Worm (Caenorhabditis elegans) whole organism, L4 larva: ENCODE results near the gene ceh-30.
A peak's percentile ranks its signal among the peaks of the same experiment; 100 is the strongest.

Experiments used
- D1046.2 ChIP-seq: fragments of 200-800 bp; sonication (Bioruptor generic); IDR thresholded peaks from 2 replicates; pipeline ENCODE4 v1.3.6; 2022; ENCODE audit warnings: missing genetic modification characterization, missing compliant biosample characterization
- F10B5.3 ChIP-seq: sonication (generic microtip); optimal IDR thresholded peaks from 2 replicates; lab custom pipeline; 2016; ENCODE audit warnings: mild to moderate bottlenecking, missing genetic modification characterization, missing compliant biosample characterization
- F26F4.8 ChIP-seq: fragments of 200-800 bp; sonication (Bioruptor generic); conservative IDR thresholded peaks from 2 replicates; pipeline ENCODE4 v1.3.6; 2022; ENCODE audit warnings: missing genetic modification characterization, missing compliant biosample characterization
- F37D6.2 ChIP-seq: sonication (generic microtip); optimal IDR thresholded peaks from 2 replicates; lab custom pipeline; 2016; ENCODE audit warnings: mild to moderate bottlenecking, missing genetic modification characterization, missing compliant biosample characterization
- F44E2.7 ChIP-seq: fragments of 200-800 bp; sonication (Bioruptor generic); IDR thresholded peaks from 2 replicates; pipeline ENCODE4 v2.1.2; 2022; ENCODE audit warnings: missing genetic modification characterization, missing compliant biosample characterization
- T20F7.1 ChIP-seq: fragments of 200-800 bp; sonication (Bioruptor generic); optimal IDR thresholded peaks from 2 replicates; lab custom pipeline; 2018; ENCODE audit warnings: mild to moderate bottlenecking, missing genetic modification characterization, missing compliant biosample characterization
- Y48G9A.11 ChIP-seq: fragments of 200-800 bp; sonication (Bioruptor generic); IDR thresholded peaks from 2 replicates; pipeline ENCODE4 v1.3.6; 2022; ENCODE audit warnings: missing genetic modification reagents, missing genetic modification characterization, missing compliant biosample characterization
- ZK337.2 ChIP-seq: fragments of 200-800 bp; sonication (Bioruptor generic); IDR thresholded peaks from 2 replicates; pipeline ENCODE4 v1.3.6; 2022; ENCODE audit warnings: missing genetic modification reagents, missing genetic modification characterization, missing compliant biosample characterization
- aly-2 ChIP-seq: sonication (generic microtip); optimal IDR thresholded peaks from 2 replicates; lab custom pipeline; 2018; ENCODE audit warnings: missing biosample characterization, missing genetic modification characterization
- ceh-20 ChIP-seq: fragments of 200-800 bp; sonication (Bioruptor generic); IDR thresholded peaks from 2 replicates; pipeline ENCODE4 v1.3.6; 2022; ENCODE audit warnings: missing genetic modification reagents, missing genetic modification characterization, missing compliant biosample characterization
- ceh-28 ChIP-seq: fragments of 150-350 bp; optimal IDR thresholded peaks from 2 replicates; lab custom pipeline; 2014; ENCODE audit warnings: missing biosample characterization, missing genetic modification reagents, missing genetic modification characterization
- cey-2 ChIP-seq: sonication (generic microtip); optimal IDR thresholded peaks from 3 replicates; lab custom pipeline; 2017; ENCODE audit warnings: missing genetic modification characterization, mild to moderate bottlenecking, missing compliant biosample characterization, antibody characterized with exemption, borderline replicate concordance; ENCODE audit not compliant: insufficient read depth
- daf-19 ChIP-seq: fragments of 200-800 bp; sonication (Bioruptor generic); conservative IDR thresholded peaks from 2 replicates; pipeline ENCODE4 v1.3.6; 2022; ENCODE audit warnings: missing genetic modification characterization, missing compliant biosample characterization
- dpl-1 ChIP-seq: fragments of 150-350 bp; optimal IDR thresholded peaks from 2 replicates; lab custom pipeline; 2014; ENCODE audit warnings: missing biosample characterization, missing genetic modification reagents, missing genetic modification characterization
- egl-43 ChIP-seq: fragments of 200-800 bp; sonication (Bioruptor generic); IDR thresholded peaks from 2 replicates; pipeline ENCODE4 v1.3.6; 2022; ENCODE audit warnings: missing genetic modification reagents, missing genetic modification characterization, missing compliant biosample characterization
- fos-1 ChIP-seq: fragments of 150-350 bp; optimal IDR thresholded peaks from 2 replicates; lab custom pipeline; 2014; ENCODE audit warnings: missing biosample characterization, missing genetic modification characterization
- hif-1 ChIP-seq, 2 experiments: sonication (generic microtip); optimal IDR thresholded peaks; 2 replicates each; lab custom pipeline; 2016 to 2017; ENCODE audit warnings: missing compliant biosample characterization in 2 of 2, missing genetic modification characterization in 2 of 2, missing genetic modification reagents in 2 of 2, missing genotype in 2 of 2, mild to moderate bottlenecking in 1 of 2
- hlh-30 ChIP-seq: sonication (generic microtip); optimal IDR thresholded peaks from 2 replicates; lab custom pipeline; 2017; ENCODE audit warnings: antibody characterized with exemption, mild to moderate bottlenecking, missing genetic modification characterization, missing compliant biosample characterization; ENCODE audit not compliant: insufficient read depth
- lim-7 ChIP-seq: fragments of 200-800 bp; sonication (Bioruptor generic); IDR thresholded peaks from 2 replicates; pipeline ENCODE4 v1.3.6; 2022; ENCODE audit warnings: missing genetic modification characterization, missing compliant biosample characterization
- lin-13 ChIP-seq: fragments of 150-350 bp; optimal IDR thresholded peaks from 2 replicates; lab custom pipeline; 2014; ENCODE audit warnings: missing biosample characterization, missing genetic modification reagents, missing genetic modification characterization
- lin-38 ChIP-seq: fragments of 200-800 bp; sonication (Bioruptor generic); IDR thresholded peaks from 2 replicates; pipeline ENCODE4 v1.3.6; 2022; ENCODE audit warnings: missing genetic modification reagents, missing genetic modification characterization, missing compliant biosample characterization
- lir-3 ChIP-seq: sonication (generic microtip); optimal IDR thresholded peaks from 2 replicates; lab custom pipeline; 2016; ENCODE audit warnings: mild to moderate bottlenecking, missing genetic modification characterization, missing compliant biosample characterization
- lsy-2 ChIP-seq, 2 experiments: fragments of 150-350 bp in 1 of 2; sonication (generic microtip) in 1 of 2; optimal IDR thresholded peaks; 2 replicates each; lab custom pipeline; 2014 to 2017; ENCODE audit warnings: missing biosample characterization in 2 of 2, missing genetic modification characterization in 2 of 2
- madf-5 ChIP-seq, 2 experiments: fragments of 200-800 bp; sonication (Bioruptor generic); IDR thresholded peaks; 2 replicates each; pipeline ENCODE4 v1.3.6; 2022; ENCODE audit warnings: missing compliant biosample characterization in 2 of 2, missing genetic modification characterization in 2 of 2
- mdt-29 ChIP-seq: fragments of 200-800 bp; sonication (Bioruptor generic); IDR thresholded peaks from 2 replicates; pipeline ENCODE4 v1.3.6; 2022; ENCODE audit warnings: missing genetic modification reagents, missing genetic modification characterization, missing compliant biosample characterization
- mxl-2 ChIP-seq: fragments of 200-800 bp; sonication (Bioruptor generic); conservative IDR thresholded peaks from 2 replicates; pipeline ENCODE4 v1.3.6; 2022; ENCODE audit warnings: missing genetic modification reagents, missing genetic modification characterization, missing compliant biosample characterization
- nhr-102 ChIP-seq: sonication (generic microtip); optimal IDR thresholded peaks from 2 replicates; lab custom pipeline; 2016; ENCODE audit warnings: mild to moderate bottlenecking, missing genetic modification characterization, moderate library complexity, missing compliant biosample characterization
- nhr-11 ChIP-seq: fragments of 150-350 bp; optimal IDR thresholded peaks from 2 replicates; lab custom pipeline; 2014; ENCODE audit warnings: missing biosample characterization, missing genetic modification characterization
- nhr-111 ChIP-seq: fragments of 200-800 bp; sonication (Bioruptor generic); optimal IDR thresholded peaks from 2 replicates; lab custom pipeline; 2018; ENCODE audit warnings: mild to moderate bottlenecking, missing genetic modification characterization, missing compliant biosample characterization
- nhr-237 ChIP-seq: sonication (generic microtip); optimal IDR thresholded peaks from 2 replicates; lab custom pipeline; 2017; ENCODE audit warnings: missing biosample characterization, missing genetic modification characterization
- nhr-41 ChIP-seq: fragments of 200-800 bp; sonication (Bioruptor generic); IDR thresholded peaks from 2 replicates; pipeline ENCODE4 v1.3.6; 2022; ENCODE audit warnings: missing genetic modification reagents, missing genetic modification characterization, missing compliant biosample characterization
- nhr-48 ChIP-seq: sonication (generic microtip); optimal IDR thresholded peaks from 2 replicates; lab custom pipeline; 2016; ENCODE audit warnings: mild to moderate bottlenecking, missing genetic modification characterization, missing compliant biosample characterization
- php-3 ChIP-seq: fragments of 200-800 bp; sonication (Bioruptor generic); IDR thresholded peaks from 2 replicates; pipeline ENCODE4 v1.3.6; 2022; ENCODE audit warnings: missing genetic modification reagents, missing genetic modification characterization, missing compliant biosample characterization
- pqm-1 ChIP-seq: sonication (generic microtip); optimal IDR thresholded peaks from 2 replicates; lab custom pipeline; 2017; ENCODE audit warnings: missing biosample characterization, missing genetic modification characterization
- rbr-2 ChIP-seq: sonication (generic microtip); optimal IDR thresholded peaks from 2 replicates; lab custom pipeline; 2016; ENCODE audit warnings: missing genotype, missing genetic modification characterization, missing compliant biosample characterization
- sdz-12 ChIP-seq: fragments of 200-800 bp; sonication (Bioruptor generic); optimal IDR thresholded peaks from 2 replicates; lab custom pipeline; 2018; ENCODE audit warnings: mild to moderate bottlenecking, missing genetic modification characterization, missing compliant biosample characterization
- set-16 ChIP-seq: fragments of 200-800 bp; sonication (Bioruptor generic); IDR thresholded peaks from 2 replicates; pipeline ENCODE4 v1.3.6; 2022; ENCODE audit warnings: missing genetic modification reagents, missing genetic modification characterization, missing compliant biosample characterization
- skn-1 ChIP-seq: fragments of 150-350 bp; optimal IDR thresholded peaks from 2 replicates; lab custom pipeline; 2014; ENCODE audit warnings: missing biosample characterization, missing genetic modification characterization
- snpc-4 ChIP-seq: fragments of 150-350 bp; optimal IDR thresholded peaks from 2 replicates; lab custom pipeline; 2014; ENCODE audit warnings: missing biosample characterization, missing genetic modification characterization
- spr-1 ChIP-seq: sonication (generic microtip); optimal IDR thresholded peaks from 2 replicates; lab custom pipeline; 2016; ENCODE audit warnings: mild to moderate bottlenecking, missing genetic modification characterization, missing compliant biosample characterization
- tag-97 ChIP-seq: fragments of 200-800 bp; sonication (Bioruptor generic); IDR thresholded peaks from 2 replicates; pipeline ENCODE4 v1.3.6; 2022; ENCODE audit warnings: missing genetic modification characterization, missing compliant biosample characterization
- unc-39 ChIP-seq: sonication (generic microtip); optimal IDR thresholded peaks from 2 replicates; lab custom pipeline; 2017; ENCODE audit warnings: missing biosample characterization, missing genetic modification characterization
- unc-62 ChIP-seq, 3 experiments: fragments of 150-350 bp in 1 of 3; sonication (generic microtip); optimal IDR thresholded peaks in 2 of 3; peaks in 1 of 3; 1 replicate in 1 of 3; 2 replicates in 2 of 3; lab custom pipeline; 2014 to 2017; ENCODE audit warnings: missing biosample characterization in 3 of 3, missing genetic modification characterization in 3 of 3, missing genetic modification reagents in 3 of 3, missing genotype in 1 of 3
- zag-1 ChIP-seq: fragments of 150-350 bp; optimal IDR thresholded peaks from 2 replicates; lab custom pipeline; 2014; ENCODE audit warnings: missing biosample characterization, missing genetic modification characterization
- zip-11 ChIP-seq: fragments of 200-800 bp; sonication (Bioruptor generic); IDR thresholded peaks from 2 replicates; pipeline ENCODE4 v1.3.6; 2022; ENCODE audit warnings: missing genetic modification characterization, missing compliant biosample characterization
- ztf-11 ChIP-seq: fragments of 150-350 bp; optimal IDR thresholded peaks from 2 replicates; lab custom pipeline; 2014; ENCODE audit warnings: missing biosample characterization, missing genetic modification characterization
- ztf-7 ChIP-seq: fragments of 150-350 bp; optimal IDR thresholded peaks from 2 replicates; lab custom pipeline; 2014; ENCODE audit warnings: missing biosample characterization, missing genetic modification characterization

ceh-30 gene

ce11 chrX:3033492-3033891 is 29.9 kb upstream of the ceh-30 start:
- TF ChIP-seq unc-62 (GFP tag; optimal IDR thresholded peaks at IDR 0.05 in 1 of 2; lab: Kevin White, UChicago) (peak in 1 of 2 experiments; percentile 7), unc-62 (tag; optimal IDR thresholded peaks at IDR 0.05; lab: Kevin White, UChicago) (no peak), ztf-11 (no peak), D1046.2 (GFP tag; lab: Robert Waterston, UW) (no peak), nhr-11 (no peak)

ce11 chrX:3034203-3034602 is 29.2 kb upstream of the ceh-30 start, which contains the start of gene M02F4.2:
Gene M02F4.2 (minus strand): TSS chrX:3034303.
- TF ChIP-seq F37D6.2 (tag; lab: Kevin White, UChicago) (no peak), nhr-237 (no peak), ZK337.2 (GFP tag; lab: Robert Waterston, UW) (no peak), set-16 (GFP tag; lab: Robert Waterston, UW) (no peak), mdt-29 (GFP tag; lab: Robert Waterston, UW) (no peak), nhr-111 (GFP tag; lab: Kevin White, UChicago) (no peak), Y48G9A.11 (GFP tag; lab: Robert Waterston, UW) (no peak)

- TF ChIP-seq hif-1 (tag; optimal IDR thresholded peaks at IDR 0.05; lab: Kevin White, UChicago) (peak; percentile 75 to 87), skn-1 (tag; lab: Kevin White, UChicago) (no peak), egl-43 (peak; percentile 99), rbr-2 (tag; lab: Kevin White, UChicago) (peak; percentile 95), dpl-1 (GFP tag; lab: Kevin White, UChicago) (peak; percentile 51), tag-97 (no peak), ztf-11 (no peak), mxl-2 (peak; percentile 90), snpc-4 (tag; lab: Kevin White, UChicago) (no peak), set-16 (GFP tag; lab: Robert Waterston, UW) (peak; percentile 32; the same call in 1 of the 2 replicates), fos-1 (no peak), lin-13 (GFP tag; lab: Kevin White, UChicago) (peak; percentile 83), T20F7.1 (peak; percentile 83), nhr-41 (peak; percentile 99), ztf-7 (peak; percentile 90), cey-2 (tag; lab: Kevin White, UChicago) (peak; percentile 3), lsy-2 (tag; optimal IDR thresholded peaks at IDR 0.05; lab: Kevin White, UChicago) (peak; percentile 67 to 88), lim-7 (GFP tag; lab: Robert Waterston, UW) (peak; percentile 99), sdz-12 (peak; percentile 99), aly-2 (tag; lab: Kevin White, UChicago) (no peak), zip-11 (GFP tag; lab: Robert Waterston, UW) (peak; percentile 91), F10B5.3 (peak; percentile 90), madf-5 (GFP tag; IDR thresholded peaks at IDR 0.05; lab: Robert Waterston, UW) (peak; percentile 96 to 98), pqm-1 (tag; lab: Kevin White, UChicago) (no peak), nhr-48 (peak; percentile 89), unc-39 (tag; lab: Kevin White, UChicago) (no peak), spr-1 (peak; percentile 94), nhr-102 (peak; percentile 95), zag-1 (peak; percentile 78), ceh-28 (tag; lab: Kevin White, UChicago) (no peak), nhr-237 (peak; percentile 1), nhr-11 (peak; percentile 89), daf-19 (peak; percentile 98), F44E2.7 (GFP tag; lab: Robert Waterston, UW) (peak; percentile 99), F26F4.8 (peak; percentile 97), lir-3 (tag; lab: Kevin White, UChicago) (peak; percentile 89), hlh-30 (tag; lab: Kevin White, UChicago) (peak; percentile 83), ceh-20 (GFP tag; lab: Robert Waterston, UW) (peak; percentile 96), php-3 (GFP tag; lab: Robert Waterston, UW) (peak; percentile 96), unc-62 (GFP tag; optimal IDR thresholded peaks at IDR 0.05 in 1 of 2; lab: Kevin White, UChicago) (peak in 1 of 2 experiments; percentile 99), unc-62 (tag; optimal IDR thresholded peaks at IDR 0.05; lab: Kevin White, UChicago) (no peak), lin-38 (peak; percentile 89)
These were observed 27.4 kb upstream of the ceh-30 start for ce11 chrX:3035972-3036379.
